Fruit fly (Drosophila melanogaster): ENCODE measurements around the gene nSMase.

The nSMase gene

dm6 chr3L:3247130-3248065, 28.4 kb downstream of the nSMase start, which contains the start of gene CG43389 (continued):
- TF ChIP-seq Gug (GFP tag; IDR thresholded peaks at IDR 0.05) (peak; percentile 58), spab (GFP tag; optimal IDR thresholded peaks at IDR 0.05) (peak; percentile 81), CG1621 (tag; optimal IDR thresholded peaks at IDR 0.05) (peak; percentile 90), topi (GFP tag; optimal IDR thresholded peaks at IDR 0.05) (peak; percentile 96), Sox102F (GFP tag; optimal IDR thresholded peaks at IDR 0.05) (peak; percentile 99), dac (GFP tag; optimal IDR thresholded peaks at IDR 0.05) (peak; percentile 40), ss (GFP tag; optimal IDR thresholded peaks at IDR 0.05) (peak; percentile 93 to 95), OdsH (GFP tag; optimal IDR thresholded peaks at IDR 0.05) (peak; percentile 95), fd59A (GFP tag; optimal IDR thresholded peaks at IDR 0.05) (peak; percentile 92), CG9139 (GFP tag; optimal IDR thresholded peaks at IDR 0.05) (peak; percentile 80), CG11294 (GFP tag; IDR thresholded peaks at IDR 0.05) (no peak), svp (GFP tag) (peak; percentile 99), CG6808 (GFP tag; optimal IDR thresholded peaks at IDR 0.05) (peak; percentile 85), CG8119 (GFP tag; IDR thresholded peaks at IDR 0.05) (peak; percentile 87), CG6854 (GFP tag; optimal IDR thresholded peaks at IDR 0.05) (peak; percentile 88), CG6792 (GFP tag; optimal IDR thresholded peaks at IDR 0.05) (peak; percentile 95), CG6163 (GFP tag; IDR thresholded peaks at IDR 0.05) (peak; percentile 89), CG31627 (GFP tag; optimal IDR thresholded peaks at IDR 0.05) (peak; percentile 99), Hr4 (GFP tag; optimal IDR thresholded peaks at IDR 0.05) (peak; percentile 78), CG8632 (GFP tag; optimal IDR thresholded peaks at IDR 0.05) (peak; percentile 96), salr (GFP tag; optimal IDR thresholded peaks at IDR 0.05) (peak; percentile 74 to 91), CG32006 (GFP tag; optimal IDR thresholded peaks at IDR 0.05) (peak; percentile 83), CG3919 (GFP tag; optimal IDR thresholded peaks at IDR 0.05) (peak; percentile 86), fkh (GFP tag; optimal IDR thresholded peaks at IDR 0.05) (no peak), achi (GFP tag; optimal IDR thresholded peaks at IDR 0.05) (peak; percentile 94), Lpt (GFP tag; optimal IDR thresholded peaks at IDR 0.05) (peak; percentile 81), Sox14 (GFP tag; optimal IDR thresholded peaks at IDR 0.05) (peak; percentile 98), CG15336 (GFP tag; IDR thresholded peaks at IDR 0.05) (peak; percentile 81), Ets21C (GFP tag; optimal IDR thresholded peaks at IDR 0.05) (peak; percentile 96)

- TF ChIP-seq CG6276 (GFP tag; optimal IDR thresholded peaks at IDR 0.05) (peak; percentile 94), CG9139 (GFP tag; optimal IDR thresholded peaks at IDR 0.05) (peak; percentile 96), CG8119 (GFP tag; IDR thresholded peaks at IDR 0.05) (peak; percentile 94), topi (GFP tag; optimal IDR thresholded peaks at IDR 0.05) (peak; percentile 99), CG31627 (GFP tag; optimal IDR thresholded peaks at IDR 0.05) (peak; percentile 99), CG6163 (GFP tag; IDR thresholded peaks at IDR 0.05) (peak; percentile 82), CG3919 (GFP tag; optimal IDR thresholded peaks at IDR 0.05) (peak; percentile 98), CG3032 (tag; optimal IDR thresholded peaks at IDR 0.05) (peak; percentile 98), Ets96B (tag; optimal IDR thresholded peaks at IDR 0.05) (peak; percentile 98), fd85E (GFP tag; optimal IDR thresholded peaks at IDR 0.05) (peak; percentile 91), dac (GFP tag; optimal IDR thresholded peaks at IDR 0.05) (peak; percentile 82), spab (GFP tag; optimal IDR thresholded peaks at IDR 0.05) (peak; percentile 98), fd59A (GFP tag; optimal IDR thresholded peaks at IDR 0.05) (peak; percentile 99), dsx (GFP tag; optimal IDR thresholded peaks at IDR 0.05; ENCODE audit: poor library complexity, severe bottlenecking) (peak; percentile 94), CG8319 (GFP tag; optimal IDR thresholded peaks at IDR 0.05) (peak; percentile 98), fkh (GFP tag; optimal IDR thresholded peaks at IDR 0.05) (no peak), pdm3 (GFP tag; optimal IDR thresholded peaks at IDR 0.05) (peak; percentile 97), Hr4 (GFP tag; optimal IDR thresholded peaks at IDR 0.05) (peak; percentile 96), Eip75B (GFP tag; optimal IDR thresholded peaks at IDR 0.05) (peak; percentile 96), CG10631 (GFP tag; optimal IDR thresholded peaks at IDR 0.05) (peak; percentile 97), Sox14 (GFP tag; optimal IDR thresholded peaks at IDR 0.05) (peak; percentile 98), Hr38 (GFP tag; optimal IDR thresholded peaks at IDR 0.05) (no peak), CG34406 (GFP tag; optimal IDR thresholded peaks at IDR 0.05) (peak; percentile 99), ss (GFP tag; optimal IDR thresholded peaks at IDR 0.05) (peak; percentile 98 to 99), CG11902 (GFP tag; optimal IDR thresholded peaks at IDR 0.05) (peak; percentile 98), CG8632 (GFP tag; optimal IDR thresholded peaks at IDR 0.05) (peak; percentile 99), Lpt (GFP tag; optimal IDR thresholded peaks at IDR 0.05) (peak; percentile 94), CG7368 (GFP tag; optimal IDR thresholded peaks at IDR 0.05) (peak; percentile 92), salr (GFP tag; optimal IDR thresholded peaks at IDR 0.05) (peak; percentile 86 to 98), eg (GFP tag; IDR thresholded peaks at IDR 0.05) (peak; percentile 76)
These were observed 30.0 kb downstream of the nSMase start for dm6 chr3L:3248714-3249663.

Data from whole organism, prepupa.